Fruit fly (Drosophila melanogaster): Measurements from ENCODE around the gene spri.

Gene spri

DNA sequence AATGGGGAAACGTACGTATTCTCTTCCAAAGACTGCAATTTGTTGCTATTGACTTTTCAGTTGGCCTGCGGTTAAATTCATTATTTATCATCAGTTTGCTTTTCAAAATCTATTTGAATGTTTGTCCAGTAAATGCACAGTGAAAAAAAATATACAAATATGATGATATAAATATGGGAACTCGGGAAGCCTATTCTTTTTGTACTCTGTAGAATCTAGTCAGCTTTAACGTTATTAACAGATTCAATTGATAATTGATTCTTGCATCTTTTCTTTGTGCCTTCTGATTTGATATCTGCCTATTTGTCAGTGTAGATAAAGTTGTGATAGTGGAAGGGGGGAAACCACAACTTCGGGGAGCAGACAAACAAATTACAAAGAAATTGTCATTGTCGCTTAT, 41.9 kb downstream of the spri start (continued):
- TF ChIP-seq CG13894 (tag; optimal IDR thresholded peaks at IDR 0.05) (no peak), Dbx (GFP tag; IDR thresholded peaks at IDR 0.05) (no peak), CG16815 (GFP tag; optimal IDR thresholded peaks at IDR 0.05) (peak; percentile 39), grn (GFP tag; optimal IDR thresholded peaks at IDR 0.05) (peak; percentile 84), Usf (GFP tag; optimal IDR thresholded peaks at IDR 0.05) (no peak), CG4404 (GFP tag; IDR thresholded peaks at IDR 0.05) (no peak), zf30C (GFP tag; optimal IDR thresholded peaks at IDR 0.05) (peak; percentile 30), CG17359 (tag; optimal IDR thresholded peaks at IDR 0.05) (peak; percentile 75), MTF-1 (GFP tag; optimal IDR thresholded peaks at IDR 0.05; ENCODE audit: borderline replicate concordance) (peak; percentile 41), ind (GFP tag; optimal IDR thresholded peaks at IDR 0.05) (peak; percentile 59), Spps (tag; optimal IDR thresholded peaks at IDR 0.05) (peak; percentile 50), sens-2 (GFP tag; IDR thresholded peaks at IDR 0.05) (0 out of 2 replicates have a peak, but pooled peaks have one; percentile 39), CG18262 (tag; optimal IDR thresholded peaks at IDR 0.05) (peak; percentile 78), CG15073 (GFP tag; optimal IDR thresholded peaks at IDR 0.05) (no peak), sob (GFP tag; IDR thresholded peaks at IDR 0.05) (peak; percentile 53), Ptx1 (GFP tag; IDR thresholded peaks at IDR 0.05) (peak; percentile 72), Ssrp (tag; optimal IDR thresholded peaks at IDR 0.05) (peak; percentile 64), CG4617 (GFP tag; optimal IDR thresholded peaks at IDR 0.05; ENCODE audit: borderline replicate concordance) (no peak), CG15514 (GFP tag; optimal IDR thresholded peaks at IDR 0.05) (peak; percentile 10), mam (GFP tag; optimal IDR thresholded peaks at IDR 0.05) (peak; percentile 20), CG3281 (GFP tag; optimal IDR thresholded peaks at IDR 0.05) (peak; percentile 23), Tbp (GFP tag; optimal IDR thresholded peaks at IDR 0.05) (no peak), ems (GFP tag; optimal IDR thresholded peaks at IDR 0.05) (peak; percentile 26), Mad (GFP tag; optimal IDR thresholded peaks at IDR 0.05) (peak; percentile 10), CG4424 (GFP tag; optimal IDR thresholded peaks at IDR 0.05) (peak; percentile 73), CG12071 (GFP tag; optimal IDR thresholded peaks at IDR 0.05) (peak; percentile 40), CG12659 (GFP tag; optimal IDR thresholded peaks at IDR 0.05) (peak; percentile 33), CG1832 (GFP tag; optimal IDR thresholded peaks at IDR 0.05) (no peak), CG13123 (GFP tag; optimal IDR thresholded peaks at IDR 0.05) (peak; percentile 16), twi (tag; optimal IDR thresholded peaks at IDR 0.05) (no peak), CG3726 (GFP tag; IDR thresholded peaks at IDR 0.05) (no peak), CG4360 (GFP tag; IDR thresholded peaks at IDR 0.05) (no peak), Adf1 (GFP tag; IDR thresholded peaks at IDR 0.05) (no peak), Poxn (GFP tag; IDR thresholded peaks at IDR 0.05) (no peak), Oaz (GFP tag; IDR thresholded peaks at IDR 0.05) (no peak), CG30403 (GFP tag; optimal IDR thresholded peaks at IDR 0.05) (peak; percentile 65), croc (GFP tag; conservative IDR thresholded peaks at IDR 0.05) (peak; percentile 53; the same call in 1 of the 3 replicates), CrebB (tag; optimal IDR thresholded peaks at IDR 0.05) (no peak), gsb (GFP tag; IDR thresholded peaks at IDR 0.05) (no peak), row (GFP tag; IDR thresholded peaks at IDR 0.05) (peak; percentile 76), Gug (GFP tag; IDR thresholded peaks at IDR 0.05) (peak; percentile 34; the same call in 2 of the 4 replicates), Max (GFP tag; optimal IDR thresholded peaks at IDR 0.05) (peak; percentile 12), Taf1 (GFP tag; IDR thresholded peaks at IDR 0.05) (no peak), CG7786 (GFP tag; optimal IDR thresholded peaks at IDR 0.05) (peak; percentile 42), tup (GFP tag; optimal IDR thresholded peaks at IDR 0.05) (no peak), CG2202 (tag; optimal IDR thresholded peaks at IDR 0.05) (peak; percentile 46), fu2 (GFP tag; optimal IDR thresholded peaks at IDR 0.05) (peak; percentile 2), pum (GFP tag; optimal IDR thresholded peaks at IDR 0.05) (peak; percentile 51), Elba2 (GFP tag; optimal IDR thresholded peaks at IDR 0.05) (no peak), tap (tag; optimal IDR thresholded peaks at IDR 0.05) (peak; percentile 55), jing (GFP tag; optimal IDR thresholded peaks at IDR 0.05) (peak; percentile 52), CG5245 (GFP tag; optimal IDR thresholded peaks at IDR 0.05) (peak; percentile 36)

All from whole organism, embryonic.